Worm (Caenorhabditis elegans): ENCODE measurements around the gene T04A8.8.

Gene T04A8.8

ce11 chrIII:4689595-4689994 lies 4.2 kb upstream of the T04A8.8 start (continued):
- TF ChIP-seq Y56A3A.18 (GFP tag; IDR thresholded peaks at IDR 0.05), result 0 out of 2 replicates have a peak, but pooled peaks have one; percentile 45
- TF ChIP-seq xnd-1 (tag; optimal IDR thresholded peaks at IDR 0.05), result peak; percentile 26
- peak; percentile 72; the same call in 1 of the 2 replicates for TF ChIP-seq attf-6 (GFP tag; IDR thresholded peaks at IDR 0.05)
- TF ChIP-seq aptf-3 (GFP tag; IDR thresholded peaks at IDR 0.05), result peak; percentile 90
- no peak for TF ChIP-seq dpl-1 (GFP tag; optimal IDR thresholded peaks at IDR 0.05)
- TF ChIP-seq rec-8 (tag; optimal IDR thresholded peaks at IDR 0.05), result peak; percentile 78 to 96
- TF ChIP-seq rcor-1 (GFP tag; IDR thresholded peaks at IDR 0.05), result peak; percentile 23; the same call in 1 of the 2 replicates
- 0 out of 2 replicates have a peak, but pooled peaks have one; percentile 58 for TF ChIP-seq ceh-58 (GFP tag; IDR thresholded peaks at IDR 0.05)
- peak; percentile 94 for TF ChIP-seq zim-3 (tag; optimal IDR thresholded peaks at IDR 0.05)
- TF ChIP-seq fkh-3 (tag; optimal IDR thresholded peaks at IDR 0.05), result no peak
- peak; percentile 26 for TF ChIP-seq F22D6.2 (tag; optimal IDR thresholded peaks at IDR 0.05)
- TF ChIP-seq mcd-1 (GFP tag; IDR thresholded peaks at IDR 0.05), result no peak
- TF ChIP-seq nhr-90 (tag; optimal IDR thresholded peaks at IDR 0.05), result peak; percentile 98
- peak; percentile 69 for TF ChIP-seq snpc-1.1 (tag; optimal IDR thresholded peaks at IDR 0.05; ENCODE audit: insufficient read depth)
- TF ChIP-seq lir-1 (GFP tag; conservative IDR thresholded peaks at IDR 0.05), result no peak; the same call in 1 of the 2 replicates
- TF ChIP-seq ceh-40 (GFP tag; IDR thresholded peaks at IDR 0.05), result peak; percentile 76; the same call in 1 of the 2 replicates
- peak; percentile 60; the same call in 1 of the 2 replicates for TF ChIP-seq Y67H2A.10 (GFP tag; conservative IDR thresholded peaks at IDR 0.05)
- TF ChIP-seq aptf-2 (GFP tag; conservative IDR thresholded peaks at IDR 0.05), result no peak
- no peak for TF ChIP-seq ama-1 (optimal IDR thresholded peaks at IDR 0.05)
- TF ChIP-seq ama-1 (GFP tag; optimal IDR thresholded peaks at IDR 0.05), result peak; percentile 87 to 95
- TF ChIP-seq lin-54 (GFP tag; optimal IDR thresholded peaks at IDR 0.05), result peak; percentile 77
- peak; percentile 79 for TF ChIP-seq egl-44 (GFP tag; IDR thresholded peaks at IDR 0.05)
- TF ChIP-seq snpc-3.4 (tag; optimal IDR thresholded peaks at IDR 0.05), result peak; percentile 91
- TF ChIP-seq C17E4.6 (GFP tag; IDR thresholded peaks at IDR 0.05), result no peak
- 0 out of 2 replicates have a peak, but pooled peaks have one; percentile 26 for TF ChIP-seq attf-3 (GFP tag; conservative IDR thresholded peaks at IDR 0.05)
- TF ChIP-seq unc-130 (GFP tag; optimal IDR thresholded peaks at IDR 0.05), result peak; percentile 76
- peak; percentile 90 for TF ChIP-seq chd-7 (tag; optimal IDR thresholded peaks at IDR 0.05)
- peak; percentile 85 for TF ChIP-seq ZK185.1 (tag; optimal IDR thresholded peaks at IDR 0.05; ENCODE audit: poor library complexity, severe bottlenecking)
- TF ChIP-seq F37B4.10 (GFP tag; IDR thresholded peaks at IDR 0.05), result 0 out of 2 replicates have a peak, but pooled peaks have one; percentile 71
- peak; percentile 36 for TF ChIP-seq ztf-3 (GFP tag; optimal IDR thresholded peaks at IDR 0.05)
- TF ChIP-seq nhr-120 (GFP tag; IDR thresholded peaks at IDR 0.05), result 0 out of 2 replicates have a peak, but pooled peaks have one; percentile 55
- TF ChIP-seq B0336.3 (GFP tag; IDR thresholded peaks at IDR 0.05), result peak; percentile 71
- TF ChIP-seq lin-40 (tag; optimal IDR thresholded peaks at IDR 0.05), result no peak
- TF ChIP-seq madf-6 (GFP tag; IDR thresholded peaks at IDR 0.05), result peak; percentile 74; the same call in 1 of the 2 replicates
- TF ChIP-seq him-1 (tag; optimal IDR thresholded peaks at IDR 0.05), result peak; percentile 88
- TF ChIP-seq ztf-18 (tag; optimal IDR thresholded peaks at IDR 0.05), result peak; percentile 89
- TF ChIP-seq ztf-28 (GFP tag; IDR thresholded peaks at IDR 0.05), result peak; percentile 91
- 0 out of 2 replicates have a peak, but pooled peaks have one; percentile 7 for TF ChIP-seq F39B2.1 (GFP tag; IDR thresholded peaks at IDR 0.05)
- TF ChIP-seq F23B12.7 (tag; optimal IDR thresholded peaks at IDR 0.05; ENCODE audit: insufficient read depth), result peak; percentile 82
- TF ChIP-seq hsf-1 (GFP tag; IDR thresholded peaks at IDR 0.05), result peak; percentile 59; the same call in 1 of the 2 replicates
- TF ChIP-seq K12H6.12 (tag; optimal IDR thresholded peaks at IDR 0.05), result peak; percentile 61
- peak; percentile 64 for TF ChIP-seq F57C9.4 (tag; optimal IDR thresholded peaks at IDR 0.05)
- peak; percentile 74 for TF ChIP-seq madf-10 (tag; optimal IDR thresholded peaks at IDR 0.05)
- peak; percentile 83 for TF ChIP-seq repo-1 (tag; optimal IDR thresholded peaks at IDR 0.05)
- TF ChIP-seq tbp1 (GFP tag; optimal IDR thresholded peaks at IDR 0.05), result peak; percentile 98
- TF ChIP-seq attf-5 (GFP tag; optimal IDR thresholded peaks at IDR 0.05), result peak; percentile 81
- no peak for TF ChIP-seq sdz-38 (tag; optimal IDR thresholded peaks at IDR 0.05)
- TF ChIP-seq ztf-26 (tag; optimal IDR thresholded peaks at IDR 0.05), result peak; percentile 4

All from whole organism, young adult.